Worm (Caenorhabditis elegans): ENCODE data around the gene morc-1.

Gene morc-1

DNA sequence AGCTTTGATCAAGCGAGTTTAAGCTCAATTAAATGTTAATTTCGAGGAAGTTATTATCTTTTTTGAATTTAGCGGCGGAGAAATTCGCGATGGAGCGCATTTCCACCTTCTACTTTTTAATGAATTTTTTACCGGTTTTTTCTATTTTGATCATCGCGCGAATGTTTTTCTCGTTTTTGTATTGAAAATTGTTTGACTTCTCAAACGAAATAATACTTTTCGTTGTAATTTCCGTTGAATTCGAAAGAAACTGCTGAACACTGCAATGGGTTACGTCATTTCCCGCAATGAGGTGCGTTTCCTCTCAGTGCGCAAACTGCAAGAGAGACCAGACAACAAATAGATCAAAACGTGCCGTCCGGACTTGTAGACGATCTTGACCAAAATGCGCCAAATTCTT, 25.5 kb downstream of the morc-1 start:
- TF ChIP-seq T22C8.4 (GFP tag; IDR thresholded peaks at IDR 0.05) (no peak), tab-1 (GFP tag; IDR thresholded peaks at IDR 0.05) (no peak), ztf-29 (GFP tag; IDR thresholded peaks at IDR 0.05) (no peak), ztf-23 (GFP tag; IDR thresholded peaks at IDR 0.05) (no peak), klf-2 (GFP tag; conservative IDR thresholded peaks at IDR 0.05) (no peak), cog-1 (tag; optimal IDR thresholded peaks at IDR 0.05) (no peak), med-1 (GFP tag; optimal IDR thresholded peaks at IDR 0.05; ENCODE audit: insufficient read depth) (no peak), flt-1 (GFP tag; IDR thresholded peaks at IDR 0.05) (no peak), ref-1 (GFP tag; conservative IDR thresholded peaks at IDR 0.05) (no peak)

DNA sequence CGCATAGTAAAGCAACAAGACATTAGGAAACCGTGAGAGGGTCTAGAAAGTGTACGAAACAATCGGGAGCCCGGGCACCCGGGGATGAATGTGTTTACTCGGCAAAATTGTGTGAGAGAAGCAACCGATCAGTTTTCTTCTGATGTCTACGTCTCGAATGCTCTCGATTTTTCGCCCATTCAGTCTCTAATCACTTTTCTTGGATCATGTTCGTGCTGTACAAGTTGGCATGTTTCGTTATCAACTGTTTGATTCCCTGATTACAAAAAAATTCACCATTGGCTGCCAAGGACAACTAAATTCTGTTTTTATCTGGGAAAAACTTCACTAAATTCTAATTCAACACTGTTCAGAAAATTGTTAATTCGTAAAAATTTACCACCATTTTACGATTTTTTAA, 26.1 kb downstream of the morc-1 start:
- TF ChIP-seq tab-1 (GFP tag; IDR thresholded peaks at IDR 0.05), result no peak
- TF ChIP-seq ztf-23 (GFP tag; IDR thresholded peaks at IDR 0.05), result 0 out of 2 replicates have a peak, but pooled peaks have one; percentile 40

DNA sequence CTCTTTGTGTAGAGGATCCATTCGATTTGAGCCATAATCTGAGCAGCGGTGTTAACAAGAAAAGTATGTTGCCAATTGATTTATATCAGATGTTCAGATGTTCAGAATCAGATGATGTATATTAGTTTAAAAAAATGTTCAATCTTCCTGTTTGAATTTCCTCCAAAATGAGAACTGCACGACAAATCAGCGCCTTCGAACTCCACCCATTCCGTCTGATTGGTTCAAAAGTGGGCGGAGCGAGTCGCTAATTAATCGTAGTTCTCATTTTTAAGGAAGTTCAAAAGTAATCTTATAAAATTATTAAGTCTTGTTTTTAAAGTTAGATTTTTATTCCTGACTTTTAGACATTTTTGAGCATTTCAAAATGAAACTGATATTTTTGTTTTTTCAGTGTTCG, 27.5 kb downstream of the morc-1 start:
- TF ChIP-seq klf-2 (GFP tag; conservative IDR thresholded peaks at IDR 0.05) (no peak), T22C8.4 (GFP tag; IDR thresholded peaks at IDR 0.05) (no peak), cog-1 (tag; optimal IDR thresholded peaks at IDR 0.05) (no peak), tab-1 (GFP tag; IDR thresholded peaks at IDR 0.05) (no peak), ztf-23 (GFP tag; IDR thresholded peaks at IDR 0.05) (no peak), ref-1 (GFP tag; conservative IDR thresholded peaks at IDR 0.05) (no peak), ztf-29 (GFP tag; IDR thresholded peaks at IDR 0.05) (no peak), med-1 (GFP tag; optimal IDR thresholded peaks at IDR 0.05; ENCODE audit: insufficient read depth) (no peak), flt-1 (GFP tag; IDR thresholded peaks at IDR 0.05) (no peak)

DNA sequence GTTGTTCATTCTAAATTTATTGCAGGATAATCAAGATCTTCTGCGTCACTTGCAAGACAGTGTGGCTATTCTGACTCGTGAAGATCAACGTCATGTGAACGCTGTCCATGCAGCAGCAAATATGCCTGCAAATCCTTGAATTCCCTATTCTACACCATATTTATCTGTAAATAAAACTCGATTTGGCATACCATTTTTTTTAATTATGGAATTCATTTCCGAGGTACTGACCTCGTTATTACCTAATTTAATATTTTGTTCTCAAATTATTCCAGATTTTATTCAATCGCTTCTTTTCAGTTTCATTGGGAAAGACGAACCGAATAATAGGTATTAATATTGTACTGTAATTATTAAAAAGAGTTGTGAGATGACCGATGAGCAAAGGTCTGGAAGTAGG, 33.1 kb downstream of the morc-1 start, which contains the start of gene cid-1:
Gene cid-1 (plus strand): TSS at position 301 of the 400 bp plus-strand sequence.
- TF ChIP-seq ztf-29 (GFP tag; IDR thresholded peaks at IDR 0.05), result no peak
- TF ChIP-seq ztf-23 (GFP tag; IDR thresholded peaks at IDR 0.05), result no peak
- no peak for TF ChIP-seq flt-1 (GFP tag; IDR thresholded peaks at IDR 0.05)
- no peak for TF ChIP-seq T22C8.4 (GFP tag; IDR thresholded peaks at IDR 0.05)
- no peak for TF ChIP-seq med-1 (GFP tag; optimal IDR thresholded peaks at IDR 0.05; ENCODE audit: insufficient read depth)
- TF ChIP-seq cog-1 (tag; optimal IDR thresholded peaks at IDR 0.05), result no peak

DNA sequence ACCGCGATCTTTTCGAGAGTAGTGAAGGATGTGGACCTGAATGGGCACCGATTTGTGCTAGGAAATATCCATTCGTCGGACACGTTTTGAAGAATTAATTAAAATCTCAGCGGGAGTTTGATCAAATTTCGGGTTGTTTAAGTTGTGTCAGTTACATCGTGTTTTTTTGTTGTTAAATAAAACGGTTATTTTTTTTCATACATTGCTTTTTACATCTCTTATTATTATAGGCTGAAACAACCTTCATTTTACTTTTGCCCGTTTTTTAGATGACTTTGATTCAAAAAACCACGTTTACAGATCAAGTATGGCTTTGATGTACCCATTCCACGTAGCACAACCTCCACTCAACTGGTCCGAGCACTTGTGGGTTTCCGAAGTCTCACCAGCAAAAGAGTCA, 33.6 kb downstream of the morc-1 start, which contains the start of gene emb-1:
Gene emb-1 (plus strand): TSS at position 301 of the 400 bp plus-strand sequence.
- TF ChIP-seq tab-1 (GFP tag; IDR thresholded peaks at IDR 0.05), result no peak
- no peak for TF ChIP-seq ztf-29 (GFP tag; IDR thresholded peaks at IDR 0.05)
- no peak for TF ChIP-seq ztf-23 (GFP tag; IDR thresholded peaks at IDR 0.05)
- TF ChIP-seq med-1 (GFP tag; optimal IDR thresholded peaks at IDR 0.05; ENCODE audit: insufficient read depth), result no peak
- TF ChIP-seq T22C8.4 (GFP tag; IDR thresholded peaks at IDR 0.05), result no peak
- TF ChIP-seq flt-1 (GFP tag; IDR thresholded peaks at IDR 0.05), result no peak
- TF ChIP-seq ref-1 (GFP tag; conservative IDR thresholded peaks at IDR 0.05), result no peak
- TF ChIP-seq klf-2 (GFP tag; conservative IDR thresholded peaks at IDR 0.05), result no peak
- TF ChIP-seq cog-1 (tag; optimal IDR thresholded peaks at IDR 0.05), result no peak

DNA sequence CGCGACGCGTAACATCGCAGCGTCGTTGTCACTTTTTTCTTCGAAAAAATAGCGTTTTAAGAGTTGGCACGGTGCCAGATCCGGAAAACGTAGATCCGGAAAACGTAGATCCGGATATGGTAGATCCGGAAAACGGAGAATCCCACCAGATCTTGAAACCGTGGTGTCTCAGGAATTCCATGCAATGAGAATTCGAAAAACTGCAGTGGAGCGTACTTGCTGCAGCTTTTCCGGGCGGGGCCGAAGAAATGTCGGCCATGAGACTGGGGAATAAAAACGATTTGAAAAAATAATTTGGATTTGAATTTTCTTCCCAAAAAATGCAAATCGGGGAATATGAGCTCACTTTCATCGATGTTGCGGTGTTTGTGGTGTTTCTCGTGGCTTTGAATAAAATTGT, 34.2 kb downstream of the morc-1 start, which contains the start of gene K10D2.5:
Gene K10D2.5 (plus strand): TSS at position 251 of the 400 bp plus-strand sequence.
- TF ChIP-seq med-1 (GFP tag; optimal IDR thresholded peaks at IDR 0.05; ENCODE audit: insufficient read depth) (no peak), ztf-29 (GFP tag; IDR thresholded peaks at IDR 0.05) (peak; percentile 76), tab-1 (GFP tag; IDR thresholded peaks at IDR 0.05) (peak; percentile 74; the same call in 1 of the 2 replicates), klf-2 (GFP tag; conservative IDR thresholded peaks at IDR 0.05) (peak; percentile 86), ztf-23 (GFP tag; IDR thresholded peaks at IDR 0.05) (peak; percentile 91), ref-1 (GFP tag; conservative IDR thresholded peaks at IDR 0.05) (peak; percentile 54), flt-1 (GFP tag; IDR thresholded peaks at IDR 0.05) (peak; percentile 93), T22C8.4 (GFP tag; IDR thresholded peaks at IDR 0.05) (peak; percentile 68; the same call in 1 of the 2 replicates), cog-1 (tag; optimal IDR thresholded peaks at IDR 0.05) (peak; percentile 68)

DNA sequence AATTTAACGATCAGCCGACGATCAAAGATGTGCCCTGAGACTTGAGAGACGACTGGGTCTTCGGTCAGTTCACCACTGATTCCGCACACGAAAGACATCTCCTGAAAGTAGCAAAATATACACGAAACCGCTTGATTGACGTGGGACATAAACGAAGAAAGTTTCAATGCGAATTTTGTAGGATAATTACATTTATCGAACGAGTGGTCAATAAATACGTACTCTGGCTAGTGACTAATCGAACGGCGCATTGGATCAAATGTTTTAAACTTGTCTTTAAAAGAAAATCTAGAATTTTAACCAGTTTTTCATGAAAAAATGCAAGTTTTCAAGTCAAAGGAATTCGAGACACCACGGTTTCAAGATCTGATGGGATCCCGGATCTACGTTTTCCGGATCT, 34.8 kb downstream of the morc-1 start, which contains the start of gene prp-19:
Gene prp-19 (minus strand): TSS at position 101 of the 400 bp plus-strand sequence.
- TF ChIP-seq tab-1 (GFP tag; IDR thresholded peaks at IDR 0.05), result no peak
- TF ChIP-seq cog-1 (tag; optimal IDR thresholded peaks at IDR 0.05), result no peak
- TF ChIP-seq flt-1 (GFP tag; IDR thresholded peaks at IDR 0.05), result no peak
- TF ChIP-seq klf-2 (GFP tag; conservative IDR thresholded peaks at IDR 0.05), result no peak
- no peak for TF ChIP-seq ref-1 (GFP tag; conservative IDR thresholded peaks at IDR 0.05)
- TF ChIP-seq ztf-23 (GFP tag; IDR thresholded peaks at IDR 0.05), result no peak
- no peak for TF ChIP-seq med-1 (GFP tag; optimal IDR thresholded peaks at IDR 0.05; ENCODE audit: insufficient read depth)
- TF ChIP-seq T22C8.4 (GFP tag; IDR thresholded peaks at IDR 0.05), result no peak
- TF ChIP-seq ztf-29 (GFP tag; IDR thresholded peaks at IDR 0.05), result no peak

DNA sequence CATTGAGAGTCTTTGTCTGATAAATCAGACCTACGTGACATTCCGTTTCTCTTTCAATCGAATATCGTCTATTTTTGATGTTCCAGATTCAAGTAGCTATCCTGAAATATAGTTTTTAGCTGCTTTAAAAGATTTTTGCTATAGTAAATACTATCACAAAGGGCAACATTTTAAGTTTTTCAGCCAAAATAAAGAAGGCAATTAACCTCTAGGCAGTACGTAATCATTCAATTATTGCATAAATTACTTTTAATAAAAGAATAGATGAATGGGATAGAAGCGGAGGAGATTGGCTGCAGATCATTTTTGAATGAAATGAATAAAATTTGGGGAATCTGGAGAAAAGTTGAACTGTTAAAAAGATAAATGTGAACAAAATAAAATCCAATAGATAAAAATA, 37.0 kb downstream of the morc-1 start, which contains the start of gene ulp-1:
Gene ulp-1 (minus strand): TSS at position 101 of the 400 bp plus-strand sequence.
- TF ChIP-seq ref-1 (GFP tag; conservative IDR thresholded peaks at IDR 0.05), result no peak
- TF ChIP-seq cog-1 (tag; optimal IDR thresholded peaks at IDR 0.05), result no peak
- TF ChIP-seq tab-1 (GFP tag; IDR thresholded peaks at IDR 0.05), result no peak
- TF ChIP-seq flt-1 (GFP tag; IDR thresholded peaks at IDR 0.05), result no peak
- TF ChIP-seq ztf-23 (GFP tag; IDR thresholded peaks at IDR 0.05), result no peak
- no peak for TF ChIP-seq T22C8.4 (GFP tag; IDR thresholded peaks at IDR 0.05)
- no peak for TF ChIP-seq ztf-29 (GFP tag; IDR thresholded peaks at IDR 0.05)
- no peak for TF ChIP-seq klf-2 (GFP tag; conservative IDR thresholded peaks at IDR 0.05)
- TF ChIP-seq med-1 (GFP tag; optimal IDR thresholded peaks at IDR 0.05; ENCODE audit: insufficient read depth), result no peak

DNA sequence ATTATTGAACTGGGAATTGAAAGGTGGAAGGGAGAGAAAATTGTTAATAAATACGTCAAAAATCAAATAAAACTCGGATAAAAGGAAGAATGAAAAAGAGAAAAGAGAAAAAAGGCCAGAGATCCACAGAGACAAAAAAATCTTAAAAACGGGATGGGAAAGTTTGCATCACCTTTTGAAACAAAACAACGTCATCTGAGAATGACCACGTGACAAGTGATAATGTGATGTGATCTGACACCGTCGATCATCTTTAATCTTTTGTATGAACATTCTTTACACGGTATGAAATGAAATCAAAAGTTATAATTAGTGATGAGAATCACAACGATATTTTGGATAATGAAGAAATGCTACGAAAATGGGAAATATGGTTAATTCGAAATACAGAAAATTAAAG, 41.0 kb downstream of the morc-1 start:
- TF ChIP-seq cog-1 (tag; optimal IDR thresholded peaks at IDR 0.05) (no peak), tab-1 (GFP tag; IDR thresholded peaks at IDR 0.05) (no peak), klf-2 (GFP tag; conservative IDR thresholded peaks at IDR 0.05) (no peak), ref-1 (GFP tag; conservative IDR thresholded peaks at IDR 0.05) (no peak), ztf-29 (GFP tag; IDR thresholded peaks at IDR 0.05) (no peak), ztf-23 (GFP tag; IDR thresholded peaks at IDR 0.05) (no peak), T22C8.4 (GFP tag; IDR thresholded peaks at IDR 0.05) (no peak), med-1 (GFP tag; optimal IDR thresholded peaks at IDR 0.05; ENCODE audit: insufficient read depth) (no peak), flt-1 (GFP tag; IDR thresholded peaks at IDR 0.05) (no peak)

DNA sequence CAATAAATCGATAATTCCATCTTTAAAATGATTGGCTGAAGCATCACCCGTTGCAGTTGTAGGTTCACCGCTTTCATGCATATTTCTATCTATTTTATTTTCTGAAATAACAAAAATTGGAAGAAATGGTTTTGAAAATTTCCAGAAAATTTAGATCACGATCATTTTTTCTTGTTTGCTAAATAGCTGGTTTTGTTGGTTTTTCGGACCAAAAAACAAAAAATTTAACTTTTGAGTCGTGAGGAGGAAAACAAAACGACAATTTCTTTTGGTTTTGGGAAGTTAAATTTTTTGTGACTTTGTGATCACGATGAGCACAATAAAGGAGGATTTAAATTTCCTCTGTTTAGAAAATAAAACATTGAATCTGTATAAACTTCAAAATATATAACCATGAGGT, 41.5 kb downstream of the morc-1 start, which contains the start of gene T10F2.2:
Gene T10F2.2 (minus strand): TSS at position 101 of the 400 bp plus-strand sequence.
- TF ChIP-seq ztf-23 (GFP tag; IDR thresholded peaks at IDR 0.05) (no peak), ztf-29 (GFP tag; IDR thresholded peaks at IDR 0.05) (no peak), med-1 (GFP tag; optimal IDR thresholded peaks at IDR 0.05; ENCODE audit: insufficient read depth) (no peak)
